Worm (Caenorhabditis elegans) whole organism, L4 larva: ENCODE measurements around the gene szy-2.

Source experiments
- F49E8.2 ChIP-seq: sonication (generic microtip); optimal IDR thresholded peaks from 2 replicates; lab custom pipeline; 2016; ENCODE audit warnings: missing compliant biosample characterization, mild to moderate bottlenecking, missing genetic modification characterization, borderline replicate concordance
- R02D3.7 ChIP-seq: fragments of 150-350 bp; sonication (generic microtip); optimal IDR thresholded peaks from 3 replicates; lab custom pipeline; 2014; ENCODE audit warnings: missing biosample characterization, missing genetic modification characterization
- ZK337.2 ChIP-seq: fragments of 200-800 bp; sonication (Bioruptor generic); IDR thresholded peaks from 2 replicates; pipeline ENCODE4 v1.3.6; 2022; ENCODE audit warnings: missing genetic modification reagents, missing genetic modification characterization, missing compliant biosample characterization
- aha-1 ChIP-seq: fragments of 150-350 bp; peaks from one replicate; lab custom pipeline; 2014; ENCODE audit warnings: missing biosample characterization, missing genetic modification characterization
- aly-2 ChIP-seq: sonication (generic microtip); optimal IDR thresholded peaks from 2 replicates; lab custom pipeline; 2018; ENCODE audit warnings: missing biosample characterization, missing genetic modification characterization
- arid-1 ChIP-seq: fragments of 200-800 bp; sonication (Bioruptor generic); conservative IDR thresholded peaks from 2 replicates; pipeline ENCODE4 v1.3.6; 2022; ENCODE audit warnings: missing genetic modification reagents, missing genetic modification characterization, missing compliant biosample characterization
- attf-4 ChIP-seq: sonication (generic microtip); optimal IDR thresholded peaks from 3 replicates; lab custom pipeline; 2017; ENCODE audit warnings: missing biosample characterization, missing genetic modification characterization
- ceh-20 ChIP-seq: fragments of 200-800 bp; sonication (Bioruptor generic); IDR thresholded peaks from 2 replicates; pipeline ENCODE4 v1.3.6; 2022; ENCODE audit warnings: missing genetic modification reagents, missing genetic modification characterization, missing compliant biosample characterization
- ceh-28 ChIP-seq: fragments of 150-350 bp; optimal IDR thresholded peaks from 2 replicates; lab custom pipeline; 2014; ENCODE audit warnings: missing biosample characterization, missing genetic modification reagents, missing genetic modification characterization
- daf-16 ChIP-seq, 3 experiments: sonication (generic microtip); optimal IDR thresholded peaks; 2 replicates each; lab custom pipeline; 2016 to 2017; ENCODE audit warnings: missing genetic modification characterization in 3 of 3, missing genetic modification reagents in 3 of 3, mild to moderate bottlenecking in 2 of 3, missing compliant biosample characterization in 2 of 3, missing biosample characterization in 1 of 3, moderate library complexity in 1 of 3
- dmd-9 ChIP-seq: fragments of 200-800 bp; sonication (Bioruptor generic); IDR thresholded peaks from 2 replicates; pipeline ENCODE4 v1.3.6; 2022; ENCODE audit warnings: missing genetic modification reagents, missing genetic modification characterization, missing compliant biosample characterization
- dpl-1 ChIP-seq: fragments of 150-350 bp; optimal IDR thresholded peaks from 2 replicates; lab custom pipeline; 2014; ENCODE audit warnings: missing biosample characterization, missing genetic modification reagents, missing genetic modification characterization
- duxl-1 ChIP-seq: sonication (generic microtip); optimal IDR thresholded peaks from 2 replicates; lab custom pipeline; 2016; ENCODE audit warnings: mild to moderate bottlenecking, missing genetic modification characterization, moderate library complexity, missing compliant biosample characterization; ENCODE audit not compliant: poor library complexity
- egl-43 ChIP-seq: fragments of 200-800 bp; sonication (Bioruptor generic); IDR thresholded peaks from 2 replicates; pipeline ENCODE4 v1.3.6; 2022; ENCODE audit warnings: missing genetic modification reagents, missing genetic modification characterization, missing compliant biosample characterization
- gei-8 ChIP-seq: fragments of 200-800 bp; sonication (Bioruptor generic); optimal IDR thresholded peaks from 2 replicates; lab custom pipeline; 2018; ENCODE audit warnings: mild to moderate bottlenecking, missing genetic modification characterization, missing compliant biosample characterization
- hif-1 ChIP-seq, 2 experiments: sonication (generic microtip); optimal IDR thresholded peaks; 2 replicates each; lab custom pipeline; 2016 to 2017; ENCODE audit warnings: missing compliant biosample characterization in 2 of 2, missing genetic modification characterization in 2 of 2, missing genetic modification reagents in 2 of 2, missing genotype in 2 of 2, mild to moderate bottlenecking in 1 of 2
- hlh-30 ChIP-seq: sonication (generic microtip); optimal IDR thresholded peaks from 2 replicates; lab custom pipeline; 2017; ENCODE audit warnings: antibody characterized with exemption, mild to moderate bottlenecking, missing genetic modification characterization, missing compliant biosample characterization; ENCODE audit not compliant: insufficient read depth
- jun-1 ChIP-seq: fragments of 150-350 bp; optimal IDR thresholded peaks from 2 replicates; lab custom pipeline; 2014; ENCODE audit warnings: missing biosample characterization, missing genetic modification reagents, missing genetic modification characterization
- lin-13 ChIP-seq: fragments of 150-350 bp; optimal IDR thresholded peaks from 2 replicates; lab custom pipeline; 2014; ENCODE audit warnings: missing biosample characterization, missing genetic modification reagents, missing genetic modification characterization
- lin-15B ChIP-seq: fragments of 150-350 bp; sonication (generic microtip); optimal IDR thresholded peaks from 3 replicates; lab custom pipeline; 2014; ENCODE audit warnings: missing biosample characterization, missing genetic modification characterization
- lin-38 ChIP-seq: fragments of 200-800 bp; sonication (Bioruptor generic); IDR thresholded peaks from 2 replicates; pipeline ENCODE4 v1.3.6; 2022; ENCODE audit warnings: missing genetic modification reagents, missing genetic modification characterization, missing compliant biosample characterization
- lsy-2 ChIP-seq, 2 experiments: fragments of 150-350 bp in 1 of 2; sonication (generic microtip) in 1 of 2; optimal IDR thresholded peaks; 2 replicates each; lab custom pipeline; 2014 to 2017; ENCODE audit warnings: missing biosample characterization in 2 of 2, missing genetic modification characterization in 2 of 2
- madf-9 ChIP-seq: fragments of 200-800 bp; sonication (Bioruptor generic); conservative IDR thresholded peaks from 2 replicates; pipeline ENCODE4 v1.3.6; 2022; ENCODE audit warnings: missing genetic modification reagents, missing genetic modification characterization, missing compliant biosample characterization
- mxl-2 ChIP-seq: fragments of 200-800 bp; sonication (Bioruptor generic); conservative IDR thresholded peaks from 2 replicates; pipeline ENCODE4 v1.3.6; 2022; ENCODE audit warnings: missing genetic modification reagents, missing genetic modification characterization, missing compliant biosample characterization
- mxl-3 ChIP-seq: fragments of 200-800 bp; sonication (Bioruptor generic); optimal IDR thresholded peaks from 2 replicates; lab custom pipeline; 2018; ENCODE audit warnings: mild to moderate bottlenecking, missing genetic modification characterization, missing compliant biosample characterization
- nhr-111 ChIP-seq: fragments of 200-800 bp; sonication (Bioruptor generic); optimal IDR thresholded peaks from 2 replicates; lab custom pipeline; 2018; ENCODE audit warnings: mild to moderate bottlenecking, missing genetic modification characterization, missing compliant biosample characterization
- nhr-41 ChIP-seq: fragments of 200-800 bp; sonication (Bioruptor generic); IDR thresholded peaks from 2 replicates; pipeline ENCODE4 v1.3.6; 2022; ENCODE audit warnings: missing genetic modification reagents, missing genetic modification characterization, missing compliant biosample characterization
- nhr-48 ChIP-seq: sonication (generic microtip); optimal IDR thresholded peaks from 2 replicates; lab custom pipeline; 2016; ENCODE audit warnings: mild to moderate bottlenecking, missing genetic modification characterization, missing compliant biosample characterization
- nhr-6 ChIP-seq: fragments of 150-350 bp; optimal IDR thresholded peaks from 2 replicates; lab custom pipeline; 2014; ENCODE audit warnings: missing biosample characterization, missing genetic modification characterization
- nhr-76 ChIP-seq: fragments of 150-350 bp; optimal IDR thresholded peaks from 2 replicates; lab custom pipeline; 2014; ENCODE audit warnings: missing biosample characterization, missing genetic modification characterization
- nhr-77 ChIP-seq: fragments of 150-350 bp; optimal IDR thresholded peaks from 2 replicates; lab custom pipeline; 2014; ENCODE audit warnings: missing biosample characterization, missing genetic modification characterization
- pha-4 ChIP-seq, 2 experiments: fragments of 150-350 bp in 1 of 2; fragments of 200-800 bp in 1 of 2; sonication (Bioruptor generic) in 1 of 2; IDR thresholded peaks in 1 of 2; optimal IDR thresholded peaks in 1 of 2; 2 replicates each; pipeline versions ENCODE4 v1.3.6 to Lab custom; 2014 to 2022; ENCODE audit warnings: missing genetic modification characterization in 2 of 2, missing genetic modification reagents in 2 of 2, missing biosample characterization in 1 of 2, missing compliant biosample characterization in 1 of 2
- php-3 ChIP-seq: fragments of 200-800 bp; sonication (Bioruptor generic); IDR thresholded peaks from 2 replicates; pipeline ENCODE4 v1.3.6; 2022; ENCODE audit warnings: missing genetic modification reagents, missing genetic modification characterization, missing compliant biosample characterization
- pqm-1 ChIP-seq: sonication (generic microtip); optimal IDR thresholded peaks from 2 replicates; lab custom pipeline; 2017; ENCODE audit warnings: missing biosample characterization, missing genetic modification characterization
- rbr-2 ChIP-seq: sonication (generic microtip); optimal IDR thresholded peaks from 2 replicates; lab custom pipeline; 2016; ENCODE audit warnings: missing genotype, missing genetic modification characterization, missing compliant biosample characterization
- tra-1 ChIP-seq: fragments of 200-800 bp; sonication (Bioruptor generic); IDR thresholded peaks from 2 replicates; pipeline ENCODE4 v1.3.6; 2022; ENCODE audit warnings: missing genetic modification reagents, missing genetic modification characterization, missing compliant biosample characterization
- unc-62 ChIP-seq, 3 experiments: fragments of 150-350 bp in 1 of 3; sonication (generic microtip); optimal IDR thresholded peaks in 2 of 3; peaks in 1 of 3; 1 replicate in 1 of 3; 2 replicates in 2 of 3; lab custom pipeline; 2014 to 2017; ENCODE audit warnings: missing biosample characterization in 3 of 3, missing genetic modification characterization in 3 of 3, missing genetic modification reagents in 3 of 3, missing genotype in 1 of 3
- vab-7 ChIP-seq: fragments of 200-800 bp; sonication (Bioruptor generic); IDR thresholded peaks from 2 replicates; pipeline ENCODE4 v1.3.6; 2022; ENCODE audit warnings: missing genetic modification reagents, missing genetic modification characterization, missing compliant biosample characterization
- zfp-3 ChIP-seq: fragments of 200-800 bp; sonication (Bioruptor generic); conservative IDR thresholded peaks from 2 replicates; pipeline ENCODE4 v1.3.6; 2022; ENCODE audit warnings: missing genetic modification reagents, missing genetic modification characterization, missing compliant biosample characterization
- zip-11 ChIP-seq: fragments of 200-800 bp; sonication (Bioruptor generic); IDR thresholded peaks from 2 replicates; pipeline ENCODE4 v1.3.6; 2022; ENCODE audit warnings: missing genetic modification characterization, missing compliant biosample characterization
- ztf-7 ChIP-seq: fragments of 150-350 bp; optimal IDR thresholded peaks from 2 replicates; lab custom pipeline; 2014; ENCODE audit warnings: missing biosample characterization, missing genetic modification characterization

Gene szy-2

ce11 chrIII:5413680-5414079 is 42.6 kb upstream of the szy-2 start, which contains the start of gene grl-22 (continued):
- TF ChIP-seq mxl-2 (GFP tag; lab: Robert Waterston, UW), result no peak
- no peak for TF ChIP-seq aly-2 (tag; lab: Kevin White, UChicago)
- no peak for TF ChIP-seq php-3 (GFP tag; lab: Robert Waterston, UW)

ce11 chrIII:5407588-5407987 is 36.5 kb upstream of the szy-2 start, which contains the start of gene W03A5.1:
TSS of gene W03A5.1 (plus strand) at chrIII:5407888.
- TF ChIP-seq arid-1 (GFP tag; lab: Robert Waterston, UW) (no peak), aha-1 (tag; lab: Kevin White, UChicago) (peak; percentile 59)

ce11 chrIII:5407060-5407459 is 36.0 kb upstream of the szy-2 start:
- no peak for TF ChIP-seq dmd-9 (GFP tag; lab: Robert Waterston, UW)
- peak; percentile 17 for TF ChIP-seq aha-1 (tag; lab: Kevin White, UChicago)
- TF ChIP-seq daf-16 (GFP tag; optimal IDR thresholded peaks at IDR 0.05; lab: Kevin White, UChicago), result no peak
- TF ChIP-seq daf-16 (tag; optimal IDR thresholded peaks at IDR 0.05; lab: Kevin White, UChicago), result no peak
- TF ChIP-seq lin-13 (GFP tag; lab: Kevin White, UChicago), result no peak
- TF ChIP-seq ceh-28 (tag; lab: Kevin White, UChicago), result no peak
- no peak for TF ChIP-seq zfp-3 (GFP tag; lab: Robert Waterston, UW)
- no peak for TF ChIP-seq gei-8 (GFP tag; lab: Kevin White, UChicago)
- TF ChIP-seq unc-62 (GFP tag; optimal IDR thresholded peaks at IDR 0.05 in 1 of 2; lab: Kevin White, UChicago), result peak in 1 of 2 experiments; percentile 51
- no peak for TF ChIP-seq unc-62 (tag; optimal IDR thresholded peaks at IDR 0.05; lab: Kevin White, UChicago)
- no peak for TF ChIP-seq duxl-1
- no peak for TF ChIP-seq dpl-1 (GFP tag; lab: Kevin White, UChicago)
- TF ChIP-seq F49E8.2 (tag; lab: Kevin White, UChicago), result no peak
- no peak for TF ChIP-seq ZK337.2 (GFP tag; lab: Robert Waterston, UW)
- no peak for TF ChIP-seq egl-43 (GFP tag; lab: Robert Waterston, UW)

- TF ChIP-seq zip-11 (GFP tag; lab: Robert Waterston, UW), result no peak
- peak; percentile 28 for TF ChIP-seq aha-1 (tag; lab: Kevin White, UChicago)
- TF ChIP-seq R02D3.7 (tag; lab: Kevin White, UChicago), result no peak
Observed at ce11 chrIII:5406314-5406713, 35.2 kb upstream of the szy-2 start.

ce11 chrIII:5405628-5406084 is 34.6 kb upstream of the szy-2 start, which contains the start of the genes W03A5.2 and Y32H12A.8:
TSS of gene W03A5.2 (plus strand) at chrIII:5406034.
TSS of gene Y32H12A.8 (minus strand) at chrIII:5406037.
- no peak for TF ChIP-seq egl-43 (GFP tag; lab: Robert Waterston, UW)
- no peak for TF ChIP-seq lin-15B (tag; lab: Kevin White, UChicago)
- peak; percentile 55 for TF ChIP-seq nhr-6 (tag; lab: Kevin White, UChicago)
- TF ChIP-seq pha-4 (GFP tag; IDR thresholded peaks at IDR 0.05; lab: Robert Waterston, UW), result no peak
- TF ChIP-seq pha-4 (tag; optimal IDR thresholded peaks at IDR 0.05; lab: Kevin White, UChicago), result no peak
- TF ChIP-seq attf-4 (tag; lab: Kevin White, UChicago), result no peak
- no peak for TF ChIP-seq mxl-3 (GFP tag; lab: Kevin White, UChicago)
- no peak for TF ChIP-seq hif-1 (tag; optimal IDR thresholded peaks at IDR 0.05; lab: Kevin White, UChicago)
- peak; percentile 56 for TF ChIP-seq hlh-30
- no peak for TF ChIP-seq nhr-41
- no peak for TF ChIP-seq daf-16 (GFP tag; optimal IDR thresholded peaks at IDR 0.05; lab: Kevin White, UChicago)
- TF ChIP-seq daf-16 (tag; optimal IDR thresholded peaks at IDR 0.05; lab: Kevin White, UChicago), result peak; percentile 35
- no peak for TF ChIP-seq nhr-77 (tag; lab: Kevin White, UChicago)
- TF ChIP-seq nhr-111 (GFP tag; lab: Kevin White, UChicago), result no peak
- peak; percentile 16 for TF ChIP-seq pqm-1 (tag; lab: Kevin White, UChicago)
- peak; percentile 75 for TF ChIP-seq lin-38 (GFP tag; lab: Robert Waterston, UW)
- TF ChIP-seq ceh-20, result no peak
- no peak for TF ChIP-seq tra-1
- TF ChIP-seq zip-11 (GFP tag; lab: Robert Waterston, UW), result no peak
- TF ChIP-seq madf-9 (GFP tag; lab: Robert Waterston, UW), result no peak
- TF ChIP-seq lin-13 (GFP tag; lab: Kevin White, UChicago), result no peak
- TF ChIP-seq vab-7 (GFP tag; lab: Robert Waterston, UW), result no peak
- TF ChIP-seq nhr-48 (tag; lab: Kevin White, UChicago), result no peak
- TF ChIP-seq lsy-2 (tag; optimal IDR thresholded peaks at IDR 0.05; lab: Kevin White, UChicago), result peak in 1 of 2 experiments; percentile 57
- TF ChIP-seq rbr-2, result no peak
- TF ChIP-seq ztf-7 (tag; lab: Kevin White, UChicago), result no peak
- TF ChIP-seq nhr-76 (tag; lab: Kevin White, UChicago), result no peak
- no peak for TF ChIP-seq jun-1 (tag; lab: Kevin White, UChicago)
